Worm (Caenorhabditis elegans) whole organism, L4 larva: ENCODE measurements around the gene C06C6.8.

ENCODE experiments used
- F44E2.7 ChIP-seq: fragments of 200-800 bp; sonication (Bioruptor generic); IDR thresholded peaks from 2 replicates; pipeline ENCODE4 v2.1.2; 2022; ENCODE audit warnings: missing genetic modification characterization, missing compliant biosample characterization
- F49E8.2 ChIP-seq: sonication (generic microtip); optimal IDR thresholded peaks from 2 replicates; lab custom pipeline; 2016; ENCODE audit warnings: missing compliant biosample characterization, mild to moderate bottlenecking, missing genetic modification characterization, borderline replicate concordance
- T26A8.4 ChIP-seq: fragments of 200-800 bp; sonication (Bioruptor generic); IDR thresholded peaks from 2 replicates; pipeline ENCODE4 v1.3.6; 2022; ENCODE audit warnings: missing genetic modification characterization, missing compliant biosample characterization
- ZK337.2 ChIP-seq: fragments of 200-800 bp; sonication (Bioruptor generic); IDR thresholded peaks from 2 replicates; pipeline ENCODE4 v1.3.6; 2022; ENCODE audit warnings: missing genetic modification reagents, missing genetic modification characterization, missing compliant biosample characterization
- ZK546.5 ChIP-seq, 2 experiments: sonication (generic microtip); optimal IDR thresholded peaks; 2 replicates each; lab custom pipeline; 2017; ENCODE audit warnings: missing biosample characterization in 2 of 2, missing genetic modification characterization in 2 of 2
- aha-1 ChIP-seq: fragments of 150-350 bp; peaks from one replicate; lab custom pipeline; 2014; ENCODE audit warnings: missing biosample characterization, missing genetic modification characterization
- arid-1 ChIP-seq: fragments of 200-800 bp; sonication (Bioruptor generic); conservative IDR thresholded peaks from 2 replicates; pipeline ENCODE4 v1.3.6; 2022; ENCODE audit warnings: missing genetic modification reagents, missing genetic modification characterization, missing compliant biosample characterization
- ceh-28 ChIP-seq: fragments of 150-350 bp; optimal IDR thresholded peaks from 2 replicates; lab custom pipeline; 2014; ENCODE audit warnings: missing biosample characterization, missing genetic modification reagents, missing genetic modification characterization
- ceh-32 ChIP-seq: sonication (generic microtip); optimal IDR thresholded peaks from 2 replicates; lab custom pipeline; 2016; ENCODE audit warnings: mild to moderate bottlenecking, missing genetic modification characterization, missing compliant biosample characterization; ENCODE audit not compliant: poor library complexity
- ceh-44 ChIP-seq: fragments of 200-800 bp; sonication (Bioruptor generic); IDR thresholded peaks from 2 replicates; pipeline ENCODE4 v1.3.6; 2022; ENCODE audit warnings: missing genetic modification reagents, missing genetic modification characterization, missing compliant biosample characterization
- ceh-62 ChIP-seq: sonication (generic microtip); optimal IDR thresholded peaks from 2 replicates; lab custom pipeline; 2017; ENCODE audit warnings: missing biosample characterization, missing genetic modification characterization
- daf-16 ChIP-seq, 3 experiments: sonication (generic microtip); optimal IDR thresholded peaks; 2 replicates each; lab custom pipeline; 2016 to 2017; ENCODE audit warnings: missing genetic modification characterization in 3 of 3, missing genetic modification reagents in 3 of 3, mild to moderate bottlenecking in 2 of 3, missing compliant biosample characterization in 2 of 3, missing biosample characterization in 1 of 3, moderate library complexity in 1 of 3
- dve-1 ChIP-seq: sonication (generic microtip); optimal IDR thresholded peaks from 2 replicates; lab custom pipeline; 2017; ENCODE audit warnings: antibody characterized with exemption, mild to moderate bottlenecking, missing genetic modification characterization, missing compliant biosample characterization; ENCODE audit not compliant: insufficient read depth
- egl-27 ChIP-seq: sonication (generic microtip); optimal IDR thresholded peaks from 3 replicates; lab custom pipeline; 2017; ENCODE audit warnings: missing biosample characterization, missing genetic modification reagents, missing genetic modification characterization
- fos-1 ChIP-seq: fragments of 150-350 bp; optimal IDR thresholded peaks from 2 replicates; lab custom pipeline; 2014; ENCODE audit warnings: missing biosample characterization, missing genetic modification characterization
- hif-1 ChIP-seq, 2 experiments: sonication (generic microtip); optimal IDR thresholded peaks; 2 replicates each; lab custom pipeline; 2016 to 2017; ENCODE audit warnings: missing compliant biosample characterization in 2 of 2, missing genetic modification characterization in 2 of 2, missing genetic modification reagents in 2 of 2, missing genotype in 2 of 2, mild to moderate bottlenecking in 1 of 2
- lim-7 ChIP-seq: fragments of 200-800 bp; sonication (Bioruptor generic); IDR thresholded peaks from 2 replicates; pipeline ENCODE4 v1.3.6; 2022; ENCODE audit warnings: missing genetic modification characterization, missing compliant biosample characterization
- lin-13 ChIP-seq: fragments of 150-350 bp; optimal IDR thresholded peaks from 2 replicates; lab custom pipeline; 2014; ENCODE audit warnings: missing biosample characterization, missing genetic modification reagents, missing genetic modification characterization
- lin-38 ChIP-seq: fragments of 200-800 bp; sonication (Bioruptor generic); IDR thresholded peaks from 2 replicates; pipeline ENCODE4 v1.3.6; 2022; ENCODE audit warnings: missing genetic modification reagents, missing genetic modification characterization, missing compliant biosample characterization
- lir-3 ChIP-seq: sonication (generic microtip); optimal IDR thresholded peaks from 2 replicates; lab custom pipeline; 2016; ENCODE audit warnings: mild to moderate bottlenecking, missing genetic modification characterization, missing compliant biosample characterization
- lsy-2 ChIP-seq, 2 experiments: fragments of 150-350 bp in 1 of 2; sonication (generic microtip) in 1 of 2; optimal IDR thresholded peaks; 2 replicates each; lab custom pipeline; 2014 to 2017; ENCODE audit warnings: missing biosample characterization in 2 of 2, missing genetic modification characterization in 2 of 2
- madf-9 ChIP-seq: fragments of 200-800 bp; sonication (Bioruptor generic); conservative IDR thresholded peaks from 2 replicates; pipeline ENCODE4 v1.3.6; 2022; ENCODE audit warnings: missing genetic modification reagents, missing genetic modification characterization, missing compliant biosample characterization
- mdt-29 ChIP-seq: fragments of 200-800 bp; sonication (Bioruptor generic); IDR thresholded peaks from 2 replicates; pipeline ENCODE4 v1.3.6; 2022; ENCODE audit warnings: missing genetic modification reagents, missing genetic modification characterization, missing compliant biosample characterization
- mep-1 ChIP-seq: fragments of 150-350 bp; sonication (generic microtip); optimal IDR thresholded peaks from 3 replicates; lab custom pipeline; 2014; ENCODE audit warnings: missing biosample characterization, missing genetic modification characterization
- nhr-10 ChIP-seq: fragments of 150-350 bp; optimal IDR thresholded peaks from 2 replicates; lab custom pipeline; 2014; ENCODE audit warnings: missing biosample characterization, missing genetic modification characterization
- nhr-111 ChIP-seq: fragments of 200-800 bp; sonication (Bioruptor generic); optimal IDR thresholded peaks from 2 replicates; lab custom pipeline; 2018; ENCODE audit warnings: mild to moderate bottlenecking, missing genetic modification characterization, missing compliant biosample characterization
- nhr-48 ChIP-seq: sonication (generic microtip); optimal IDR thresholded peaks from 2 replicates; lab custom pipeline; 2016; ENCODE audit warnings: mild to moderate bottlenecking, missing genetic modification characterization, missing compliant biosample characterization
- nhr-6 ChIP-seq: fragments of 150-350 bp; optimal IDR thresholded peaks from 2 replicates; lab custom pipeline; 2014; ENCODE audit warnings: missing biosample characterization, missing genetic modification characterization
- nhr-77 ChIP-seq: fragments of 150-350 bp; optimal IDR thresholded peaks from 2 replicates; lab custom pipeline; 2014; ENCODE audit warnings: missing biosample characterization, missing genetic modification characterization
- sdz-12 ChIP-seq: fragments of 200-800 bp; sonication (Bioruptor generic); optimal IDR thresholded peaks from 2 replicates; lab custom pipeline; 2018; ENCODE audit warnings: mild to moderate bottlenecking, missing genetic modification characterization, missing compliant biosample characterization
- set-16 ChIP-seq: fragments of 200-800 bp; sonication (Bioruptor generic); IDR thresholded peaks from 2 replicates; pipeline ENCODE4 v1.3.6; 2022; ENCODE audit warnings: missing genetic modification reagents, missing genetic modification characterization, missing compliant biosample characterization
- snpc-1.2 ChIP-seq: fragments of 200-800 bp; sonication (Bioruptor generic); IDR thresholded peaks from 2 replicates; pipeline ENCODE4 v1.3.6; 2022; ENCODE audit warnings: missing genetic modification reagents, missing genetic modification characterization, missing compliant biosample characterization
- snpc-4 ChIP-seq: fragments of 150-350 bp; optimal IDR thresholded peaks from 2 replicates; lab custom pipeline; 2014; ENCODE audit warnings: missing biosample characterization, missing genetic modification characterization
- tra-1 ChIP-seq: fragments of 200-800 bp; sonication (Bioruptor generic); IDR thresholded peaks from 2 replicates; pipeline ENCODE4 v1.3.6; 2022; ENCODE audit warnings: missing genetic modification reagents, missing genetic modification characterization, missing compliant biosample characterization
- unc-39 ChIP-seq: sonication (generic microtip); optimal IDR thresholded peaks from 2 replicates; lab custom pipeline; 2017; ENCODE audit warnings: missing biosample characterization, missing genetic modification characterization
- unc-62 ChIP-seq, 3 experiments: fragments of 150-350 bp in 1 of 3; sonication (generic microtip); optimal IDR thresholded peaks in 2 of 3; peaks in 1 of 3; 1 replicate in 1 of 3; 2 replicates in 2 of 3; lab custom pipeline; 2014 to 2017; ENCODE audit warnings: missing biosample characterization in 3 of 3, missing genetic modification characterization in 3 of 3, missing genetic modification reagents in 3 of 3, missing genotype in 1 of 3
- vab-7 ChIP-seq: fragments of 200-800 bp; sonication (Bioruptor generic); IDR thresholded peaks from 2 replicates; pipeline ENCODE4 v1.3.6; 2022; ENCODE audit warnings: missing genetic modification reagents, missing genetic modification characterization, missing compliant biosample characterization
- zfp-2 ChIP-seq: sonication (generic microtip); optimal IDR thresholded peaks from 2 replicates; lab custom pipeline; 2016; ENCODE audit warnings: mild to moderate bottlenecking, missing genetic modification characterization, missing compliant biosample characterization

The C06C6.8 gene

DNA sequence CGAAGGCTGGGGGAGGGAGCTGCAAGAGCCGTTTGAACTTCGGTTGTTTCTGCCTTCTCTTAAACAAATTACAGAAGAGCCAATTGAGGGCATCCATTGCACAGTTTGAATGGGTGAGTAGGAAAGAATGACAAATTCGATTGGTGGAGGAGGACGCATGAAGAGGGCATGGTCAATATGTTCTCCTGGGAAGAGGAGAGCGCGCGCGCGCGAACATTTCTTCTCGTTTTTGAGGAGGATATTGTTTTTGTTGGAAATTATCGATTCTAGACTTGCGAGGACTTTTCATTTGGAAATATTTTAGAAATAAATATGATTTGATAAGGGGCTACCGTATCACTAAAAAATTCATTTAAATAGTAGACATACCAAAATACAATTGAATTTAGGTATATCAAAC, 34.6 kb downstream of the C06C6.8 start, which contains the start of gene T10C6.7:
Gene T10C6.7, minus strand, starts transcription at position 143 of the 400 bp plus-strand sequence.
- TF ChIP-seq dve-1 (tag; lab: Kevin White, UChicago) = no peak
- no peak for TF ChIP-seq ZK337.2 (GFP tag; lab: Robert Waterston, UW)
- TF ChIP-seq mep-1 (tag; lab: Kevin White, UChicago) = no peak
- no peak for TF ChIP-seq T26A8.4 (GFP tag; lab: Robert Waterston, UW)
- TF ChIP-seq ceh-32 (tag; lab: Kevin White, UChicago) = no peak
- TF ChIP-seq F44E2.7 (GFP tag; lab: Robert Waterston, UW) = no peak
- TF ChIP-seq zfp-2 (tag; lab: Kevin White, UChicago) = no peak
- no peak for TF ChIP-seq ceh-44 (GFP tag; lab: Robert Waterston, UW)
- no peak for TF ChIP-seq lin-38 (GFP tag; lab: Robert Waterston, UW)
- no peak for TF ChIP-seq daf-16 (GFP tag; optimal IDR thresholded peaks at IDR 0.05; lab: Kevin White, UChicago)
- TF ChIP-seq daf-16 (tag; optimal IDR thresholded peaks at IDR 0.05; lab: Kevin White, UChicago) = no peak
- no peak for TF ChIP-seq vab-7 (GFP tag; lab: Robert Waterston, UW)
- no peak for TF ChIP-seq nhr-6 (tag; lab: Kevin White, UChicago)
- TF ChIP-seq lim-7 (GFP tag; lab: Robert Waterston, UW) = no peak
- TF ChIP-seq lsy-2 (tag; optimal IDR thresholded peaks at IDR 0.05; lab: Kevin White, UChicago) = no peak
- no peak for TF ChIP-seq lin-13 (GFP tag; lab: Kevin White, UChicago)
- TF ChIP-seq lir-3 (tag; lab: Kevin White, UChicago) = no peak
- TF ChIP-seq madf-9 (GFP tag; lab: Robert Waterston, UW) = no peak
- TF ChIP-seq egl-27 (tag; lab: Kevin White, UChicago) = no peak
- TF ChIP-seq sdz-12 = no peak

DNA sequence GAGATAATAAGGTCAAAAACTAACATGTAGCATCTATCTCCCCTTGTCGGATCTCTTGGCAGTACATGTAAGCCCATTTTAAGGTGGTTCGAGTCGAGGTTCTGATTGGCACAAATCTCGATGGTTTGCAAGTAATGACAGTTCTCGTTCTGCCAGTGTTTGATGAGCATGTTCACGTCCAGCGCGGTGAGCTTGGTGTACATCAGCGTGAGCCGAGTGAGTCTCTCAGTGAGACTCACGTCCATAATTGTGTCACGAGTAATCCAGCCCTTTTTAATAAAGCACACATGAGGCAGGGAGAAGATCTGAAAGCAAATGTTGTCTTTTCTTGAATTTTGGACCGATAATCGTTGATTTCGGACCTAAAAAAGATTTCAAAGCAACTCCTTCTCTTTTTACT, 35.8 kb downstream of the C06C6.8 start, which contains the start of gene T10C6.16:
Gene T10C6.16, minus strand, starts transcription at position 245 of the 400 bp plus-strand sequence.
- peak in 1 of 2 experiments; percentile 97 for TF ChIP-seq unc-62 (GFP tag; optimal IDR thresholded peaks at IDR 0.05 in 1 of 2; lab: Kevin White, UChicago)
- no peak for TF ChIP-seq unc-62 (tag; optimal IDR thresholded peaks at IDR 0.05; lab: Kevin White, UChicago)
- TF ChIP-seq nhr-77 (tag; lab: Kevin White, UChicago) = no peak
- TF ChIP-seq snpc-4 = no peak
- TF ChIP-seq lsy-2 (tag; optimal IDR thresholded peaks at IDR 0.05; lab: Kevin White, UChicago) = no peak
- TF ChIP-seq tra-1 = no peak
- peak; percentile 79 for TF ChIP-seq aha-1 (tag; lab: Kevin White, UChicago)
- no peak for TF ChIP-seq nhr-111 (GFP tag; lab: Kevin White, UChicago)
- TF ChIP-seq unc-39 (tag; lab: Kevin White, UChicago) = no peak
- TF ChIP-seq mdt-29 (GFP tag; lab: Robert Waterston, UW) = no peak
- TF ChIP-seq snpc-1.2 (GFP tag; lab: Robert Waterston, UW) = 0 out of 2 replicates have a peak, but pooled peaks have one; percentile 8
- TF ChIP-seq nhr-48 (tag; lab: Kevin White, UChicago) = no peak
- TF ChIP-seq nhr-10 = no peak
- no peak for TF ChIP-seq F49E8.2
- TF ChIP-seq ZK546.5 (tag; optimal IDR thresholded peaks at IDR 0.05; lab: Kevin White, UChicago) = no peak
- TF ChIP-seq arid-1 = no peak

DNA sequence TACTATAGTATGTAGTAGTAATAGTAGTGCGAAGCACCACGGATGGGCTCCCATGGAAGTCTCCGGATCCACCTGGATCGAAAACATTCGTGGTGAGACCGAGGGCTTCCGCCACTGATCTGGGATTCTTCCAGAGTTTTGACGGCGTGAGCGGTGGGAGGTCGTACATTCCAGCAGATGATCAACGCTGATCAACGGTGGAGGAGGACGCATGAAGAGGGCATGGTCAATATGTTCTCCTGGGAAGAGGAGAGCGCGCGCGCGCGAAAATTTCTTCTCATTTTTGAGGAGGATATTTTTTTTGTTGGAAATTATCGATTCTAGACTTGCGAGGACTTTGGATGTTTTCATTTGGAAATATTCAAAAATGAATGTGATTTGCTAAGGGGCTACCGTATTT, 36.6 kb downstream of the C06C6.8 start:
- TF ChIP-seq madf-9 (GFP tag; lab: Robert Waterston, UW) (no peak), set-16 (GFP tag; lab: Robert Waterston, UW) (peak; percentile 54)

DNA sequence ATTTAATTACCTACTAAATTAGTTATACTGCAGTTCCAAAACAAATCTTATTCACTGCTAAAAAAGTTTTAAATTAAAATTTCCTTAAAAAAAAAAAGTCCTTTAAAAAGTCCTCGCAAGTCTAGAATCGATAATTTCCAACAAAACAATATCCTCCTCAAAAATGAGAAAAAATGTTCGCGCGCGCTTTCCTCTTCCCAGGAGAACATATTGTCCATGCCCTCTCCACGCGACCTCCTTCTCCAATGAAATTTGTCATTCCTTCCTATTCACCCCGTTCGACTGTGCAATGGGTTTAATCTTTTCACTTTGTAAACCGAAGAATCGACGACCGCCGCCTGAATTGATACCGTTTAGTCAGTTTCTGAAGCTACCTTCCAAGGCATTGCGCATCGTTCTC, 39.2 kb downstream of the C06C6.8 start, which contains the start of gene T10C6.10:
Gene T10C6.10, plus strand, starts transcription at position 248 of the 400 bp plus-strand sequence.
- TF ChIP-seq ceh-28 = no peak
- TF ChIP-seq hif-1 (tag; optimal IDR thresholded peaks at IDR 0.05; lab: Kevin White, UChicago) = no peak
- TF ChIP-seq ceh-62 (tag; lab: Kevin White, UChicago) = no peak
- TF ChIP-seq madf-9 (GFP tag; lab: Robert Waterston, UW) = no peak
- TF ChIP-seq fos-1 (tag; lab: Kevin White, UChicago) = no peak
- TF ChIP-seq, all 104 proteins: peak for 0
